Worm (Caenorhabditis elegans) whole organism, mixed stage, embryonic: ENCODE measurements around the gene lips-1.

Experiments
- lsy-2 ChIP-seq: fragments of 150-350 bp; optimal IDR thresholded peaks from 2 replicates; lab custom pipeline; 2014; ENCODE audit warnings: missing biosample characterization, missing genetic modification characterization
- mep-1 ChIP-seq: fragments of 150-350 bp; optimal IDR thresholded peaks from 2 replicates; lab custom pipeline; 2017; ENCODE audit warnings: missing biosample characterization, missing genetic modification reagents, missing genetic modification characterization, inconsistent platforms
- nhr-12 ChIP-seq: fragments of 150-350 bp; optimal IDR thresholded peaks from 2 replicates; lab custom pipeline; 2014; ENCODE audit warnings: missing biosample characterization, missing genetic modification characterization
- snpc-4 ChIP-seq: fragments of 150-350 bp; optimal IDR thresholded peaks from 2 replicates; lab custom pipeline; 2014; ENCODE audit warnings: missing biosample characterization, missing genetic modification characterization
- unc-62 ChIP-seq: fragments of 150-350 bp; optimal IDR thresholded peaks from 2 replicates; lab custom pipeline; 2014; ENCODE audit warnings: missing biosample characterization, missing genetic modification reagents, missing genetic modification characterization

DNA sequence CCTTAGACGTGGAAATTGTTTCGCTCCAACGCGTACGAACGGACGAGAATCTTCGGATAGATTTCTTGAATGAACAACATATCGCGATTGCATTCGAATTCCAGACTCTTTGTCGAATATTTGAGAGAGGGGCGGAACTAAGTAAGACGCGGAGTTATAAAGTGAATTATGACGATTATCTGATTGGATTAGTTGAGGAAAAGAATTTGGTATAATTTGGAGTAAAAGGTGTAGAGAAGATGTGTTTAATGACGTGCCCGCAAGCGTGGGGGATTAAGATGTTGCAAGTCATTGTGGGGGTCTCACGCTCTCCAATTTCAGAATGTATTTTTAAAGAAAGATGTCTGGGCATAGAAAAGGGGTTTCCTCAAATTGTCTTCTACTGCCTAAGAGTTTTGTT is 52.5 kb downstream of the lips-1 start:
- TF ChIP-seq snpc-4 (tag; lab: Kevin White, UChicago) (no peak), unc-62 (GFP tag; lab: Kevin White, UChicago) (no peak), mep-1 (tag; lab: Kevin White, UChicago) (no peak), nhr-12 (no peak), lsy-2 (tag; lab: Kevin White, UChicago) (no peak)
